Worm (Caenorhabditis elegans): ENCODE data around the gene C17F4.11.

C17F4.11 gene

ce11 chrII:3287073-3287472, 49.8 kb downstream of the C17F4.11 start, which contains the start of gene sri-63:
TSS of gene sri-63 (plus strand) at chrII:3287373.
- TF ChIP-seq ama-1 (optimal IDR thresholded peaks at IDR 0.05) (no peak), C08G9.2 (tag; optimal IDR thresholded peaks at IDR 0.05) (no peak), unc-42 (tag; optimal IDR thresholded peaks at IDR 0.05) (no peak), gmeb-2 (tag; optimal IDR thresholded peaks at IDR 0.05) (no peak), nhr-232 (tag; optimal IDR thresholded peaks at IDR 0.05) (no peak)

Measured in whole organism, late embryonic.